Worm (Caenorhabditis elegans): ENCODE results near the gene coq-6.

coq-6 gene

ce11 chrV:9297332-9297731, 39.2 kb upstream of the coq-6 start, which contains the start of gene F44A2.5:
F44A2.5 (plus strand) TSS chrV:9297632.
- TF ChIP-seq efl-1 (optimal IDR thresholded peaks at IDR 0.05) (no peak), efl-1 (GFP tag; optimal IDR thresholded peaks at IDR 0.05 in 1 of 2) (no peak), hlh-4 (tag; optimal IDR thresholded peaks at IDR 0.05) (no peak), elt-2 (tag; optimal IDR thresholded peaks at IDR 0.05) (no peak), rnt-1 (tag; optimal IDR thresholded peaks at IDR 0.05) (no peak), pag-3 (tag; optimal IDR thresholded peaks at IDR 0.05; ENCODE audit: borderline replicate concordance, insufficient read depth) (no peak), elt-3 (tag; optimal IDR thresholded peaks at IDR 0.05) (no peak), ceh-8 (GFP tag; optimal IDR thresholded peaks at IDR 0.05) (no peak), tlp-1 (tag; optimal IDR thresholded peaks at IDR 0.05) (no peak), xbp-1 (tag; optimal IDR thresholded peaks at IDR 0.05) (no peak), irx-1 (tag; optimal IDR thresholded peaks at IDR 0.05) (no peak), alr-1 (tag; optimal IDR thresholded peaks at IDR 0.05; ENCODE audit: borderline replicate concordance) (no peak), Y116A8C.19 (tag; optimal IDR thresholded peaks at IDR 0.05; ENCODE audit: borderline replicate concordance) (no peak), nhr-28 (tag; optimal IDR thresholded peaks at IDR 0.05) (no peak), pqm-1 (tag; optimal IDR thresholded peaks at IDR 0.05) (no peak), sptf-1 (tag; optimal IDR thresholded peaks at IDR 0.05) (no peak), nhr-90 (tag; optimal IDR thresholded peaks at IDR 0.05; ENCODE audit: poor library complexity) (no peak), mep-1 (tag; optimal IDR thresholded peaks at IDR 0.05) (no peak), C16A3.4 (tag; optimal IDR thresholded peaks at IDR 0.05) (no peak)

- TF ChIP-seq nhr-84 (tag; optimal IDR thresholded peaks at IDR 0.05) (no peak), ceh-63 (GFP tag; optimal IDR thresholded peaks at IDR 0.05) (no peak), sox-4 (tag; optimal IDR thresholded peaks at IDR 0.05) (no peak), snu-23 (GFP tag; optimal IDR thresholded peaks at IDR 0.05) (no peak), ztf-11 (tag; optimal IDR thresholded peaks at IDR 0.05) (no peak), zag-1 (tag; optimal IDR thresholded peaks at IDR 0.05) (no peak), nhr-11 (tag; optimal IDR thresholded peaks at IDR 0.05) (no peak), xbp-1 (tag; optimal IDR thresholded peaks at IDR 0.05) (no peak), tlp-1 (tag; optimal IDR thresholded peaks at IDR 0.05) (no peak), C34B4.2 (tag; optimal IDR thresholded peaks at IDR 0.05) (no peak), nhr-76 (tag; optimal IDR thresholded peaks at IDR 0.05) (no peak), nhr-20 (tag; optimal IDR thresholded peaks at IDR 0.05) (no peak), nhr-28 (tag; optimal IDR thresholded peaks at IDR 0.05) (no peak), lin-15B (tag; optimal IDR thresholded peaks at IDR 0.05) (no peak), egl-27 (tag; optimal IDR thresholded peaks at IDR 0.05) (no peak), elt-3 (tag; optimal IDR thresholded peaks at IDR 0.05) (no peak), hlh-4 (tag; optimal IDR thresholded peaks at IDR 0.05) (no peak)
Measured at ce11 chrV:9303026-9303425, 33.5 kb upstream of the coq-6 start, which contains the start of gene nhr-39. nhr-39 (plus strand) TSS chrV:9303326.

- TF ChIP-seq isw-1 (GFP tag; IDR thresholded peaks at IDR 0.05) (no peak), aly-2 (tag; optimal IDR thresholded peaks at IDR 0.05) (no peak), ceh-82 (tag; optimal IDR thresholded peaks at IDR 0.05) (no peak), fkh-8 (tag; optimal IDR thresholded peaks at IDR 0.05) (no peak), blmp-1 (tag; optimal IDR thresholded peaks at IDR 0.05) (peak; percentile 26), egl-13 (tag; optimal IDR thresholded peaks at IDR 0.05) (no peak), efl-1 (optimal IDR thresholded peaks at IDR 0.05) (no peak), efl-1 (GFP tag; optimal IDR thresholded peaks at IDR 0.05 in 1 of 2) (peak in 1 of 2 experiments; percentile 29), hlh-17 (GFP tag; optimal IDR thresholded peaks at IDR 0.05; ENCODE audit: borderline replicate concordance) (no peak), F16B12.6 (tag; optimal IDR thresholded peaks at IDR 0.05) (no peak), ceh-63 (GFP tag; optimal IDR thresholded peaks at IDR 0.05) (no peak), mep-1 (tag; optimal IDR thresholded peaks at IDR 0.05) (no peak), ztf-11 (tag; optimal IDR thresholded peaks at IDR 0.05) (no peak), hlh-4 (tag; optimal IDR thresholded peaks at IDR 0.05) (no peak), sox-4 (tag; optimal IDR thresholded peaks at IDR 0.05) (no peak), zip-4 (GFP tag; optimal IDR thresholded peaks at IDR 0.05) (no peak)
Measured at ce11 chrV:9305116-9305515, 31.4 kb upstream of the coq-6 start, which contains the start of gene F44A2.3. F44A2.3 (plus strand) TSS chrV:9305416.

All from whole organism, L1 larva.